Worm (Caenorhabditis elegans) whole organism, L1 larva: ENCODE data around the gene fask-1.

Experiments
- C04F5.9 ChIP-seq: sonication (generic microtip); optimal IDR thresholded peaks from 2 replicates; lab custom pipeline; 2016; ENCODE audit warnings: missing genetic modification characterization, missing compliant biosample characterization
- Y116A8C.19 ChIP-seq: sonication (generic microtip); optimal IDR thresholded peaks from 2 replicates; lab custom pipeline; 2016; ENCODE audit warnings: missing compliant biosample characterization, missing genetic modification characterization, borderline replicate concordance
- aly-2 ChIP-seq: fragments of 150-350 bp; optimal IDR thresholded peaks from 2 replicates; lab custom pipeline; 2014; ENCODE audit warnings: missing biosample characterization, missing genetic modification characterization
- blmp-1 ChIP-seq: fragments of 150-350 bp; optimal IDR thresholded peaks from 2 replicates; lab custom pipeline; 2014; ENCODE audit warnings: missing biosample characterization, missing genetic modification characterization
- ceh-82 ChIP-seq, 3 experiments: fragments of 150-350 bp in 1 of 3; sonication (generic microtip) in 2 of 3; optimal IDR thresholded peaks; 2 replicates each; lab custom pipeline; 2014 to 2017; ENCODE audit warnings: missing biosample characterization in 3 of 3, missing genetic modification characterization in 3 of 3
- ceh-90 ChIP-seq: sonication (generic microtip); optimal IDR thresholded peaks from 2 replicates; lab custom pipeline; 2016; ENCODE audit warnings: missing genetic modification characterization, missing compliant biosample characterization
- ces-1 ChIP-seq: fragments of 150-350 bp; optimal IDR thresholded peaks from 2 replicates; lab custom pipeline; 2014; ENCODE audit warnings: missing biosample characterization, missing genetic modification reagents, missing genetic modification characterization
- dpl-1 ChIP-seq, 3 experiments: fragments of 150-350 bp in 2 of 3; sonication (generic microtip) in 1 of 3; optimal IDR thresholded peaks; 2 replicates each; lab custom pipeline; 2014 to 2017; ENCODE audit warnings: missing biosample characterization in 3 of 3, missing genetic modification characterization in 3 of 3, missing genetic modification reagents in 3 of 3
- dsc-1 ChIP-seq: sonication (generic microtip); optimal IDR thresholded peaks from 2 replicates; lab custom pipeline; 2016; ENCODE audit warnings: mild to moderate bottlenecking, missing genetic modification characterization, missing compliant biosample characterization
- efl-1 ChIP-seq, 4 experiments: fragments of 150-350 bp; optimal IDR thresholded peaks in 3 of 4; peaks in 1 of 4; 1 replicate in 1 of 4; 2 replicates in 3 of 4; lab custom pipeline; 2014; ENCODE audit warnings: missing biosample characterization in 2 of 4, missing genetic modification characterization in 2 of 4, missing genetic modification reagents in 2 of 4
- egl-13 ChIP-seq: sonication (generic microtip); optimal IDR thresholded peaks from 2 replicates; lab custom pipeline; 2016; ENCODE audit warnings: missing genotype, missing genetic modification reagents, missing genetic modification characterization, missing compliant biosample characterization
- egl-27 ChIP-seq, 2 experiments: fragments of 150-350 bp in 1 of 2; sonication (generic microtip); optimal IDR thresholded peaks; 3 replicates each; lab custom pipeline; 2017 to 2018; ENCODE audit warnings: missing biosample characterization in 2 of 2, missing genetic modification characterization in 2 of 2, missing genetic modification reagents in 2 of 2
- elt-2 ChIP-seq: sonication (generic microtip); optimal IDR thresholded peaks from 2 replicates; lab custom pipeline; 2016; ENCODE audit warnings: missing genetic modification characterization, mild to moderate bottlenecking, inconsistent platforms, missing compliant biosample characterization, missing genetic modification reagents
- ets-5 ChIP-seq: fragments of 200-800 bp; sonication (Bioruptor generic); IDR thresholded peaks from 2 replicates; pipeline ENCODE4 v1.3.6; 2022; ENCODE audit warnings: missing genetic modification characterization, missing compliant biosample characterization
- fkh-10 ChIP-seq: sonication (generic microtip); optimal IDR thresholded peaks from 2 replicates; lab custom pipeline; 2017; ENCODE audit warnings: missing biosample characterization, missing genetic modification reagents, missing genetic modification characterization
- fkh-4 ChIP-seq: sonication (generic microtip); optimal IDR thresholded peaks from 2 replicates; lab custom pipeline; 2016; ENCODE audit warnings: missing compliant biosample characterization, missing genetic modification characterization, borderline replicate concordance
- grh-1 ChIP-seq: fragments of 200-800 bp; sonication (Bioruptor generic); IDR thresholded peaks from 2 replicates; pipeline ENCODE4 v1.3.6; 2022; ENCODE audit warnings: missing genetic modification reagents, missing genetic modification characterization, missing compliant biosample characterization
- hlh-4 ChIP-seq: sonication (generic microtip); optimal IDR thresholded peaks from 2 replicates; lab custom pipeline; 2016; ENCODE audit warnings: mild to moderate bottlenecking, missing genetic modification characterization, missing compliant biosample characterization
- isw-1 ChIP-seq: fragments of 200-800 bp; sonication (Bioruptor generic); IDR thresholded peaks from 2 replicates; pipeline ENCODE4 v1.3.6; 2022; ENCODE audit warnings: missing genetic modification characterization, missing compliant biosample characterization
- jun-1 ChIP-seq: fragments of 150-350 bp; optimal IDR thresholded peaks from 2 replicates; lab custom pipeline; 2014; ENCODE audit warnings: missing biosample characterization, missing genetic modification reagents, missing genetic modification characterization
- lin-35 ChIP-seq, 2 experiments: fragments of 150-350 bp; optimal IDR thresholded peaks; 2 replicates each; lab custom pipeline; 2014; ENCODE audit warnings: missing biosample characterization in 2 of 2, missing genetic modification characterization in 2 of 2, missing genetic modification reagents in 2 of 2
- lin-39 ChIP-seq: fragments of 150-350 bp; optimal IDR thresholded peaks from 2 replicates; lab custom pipeline; 2014; ENCODE audit warnings: missing biosample characterization, missing genetic modification reagents, missing genetic modification characterization
- mdl-1 ChIP-seq, 2 experiments: fragments of 150-350 bp; optimal IDR thresholded peaks; 2 replicates each; lab custom pipeline; 2014 to 2017; ENCODE audit warnings: missing biosample characterization in 2 of 2, missing genetic modification characterization in 2 of 2, inconsistent platforms in 1 of 2
- nhr-20 ChIP-seq: sonication (generic microtip); optimal IDR thresholded peaks from 2 replicates; lab custom pipeline; 2016; ENCODE audit warnings: mild to moderate bottlenecking, missing genetic modification characterization, missing compliant biosample characterization
- nhr-76 ChIP-seq: sonication (generic microtip); optimal IDR thresholded peaks from 2 replicates; lab custom pipeline; 2017; ENCODE audit warnings: missing biosample characterization, missing genetic modification characterization
- nhr-84 ChIP-seq: sonication (generic microtip); optimal IDR thresholded peaks from 2 replicates; lab custom pipeline; 2017; ENCODE audit warnings: missing biosample characterization, missing genetic modification characterization
- nhr-85 ChIP-seq: sonication (generic microtip); peaks from one replicate; lab custom pipeline; 2016; ENCODE audit warnings: missing genetic modification characterization, inconsistent platforms, missing compliant biosample characterization
- pqm-1 ChIP-seq: sonication (generic microtip); optimal IDR thresholded peaks from 3 replicates; lab custom pipeline; 2017; ENCODE audit warnings: missing biosample characterization, missing genetic modification characterization
- sptf-1 ChIP-seq: fragments of 150-350 bp; optimal IDR thresholded peaks from 2 replicates; lab custom pipeline; 2014; ENCODE audit warnings: missing biosample characterization, missing genetic modification characterization
- sup-37 ChIP-seq: fragments of 200-800 bp; sonication (Bioruptor generic); optimal IDR thresholded peaks from 2 replicates; lab custom pipeline; 2018; ENCODE audit warnings: mild to moderate bottlenecking, missing genetic modification characterization, missing compliant biosample characterization
- tlp-1 ChIP-seq: fragments of 150-350 bp; optimal IDR thresholded peaks from 2 replicates; lab custom pipeline; 2014; ENCODE audit warnings: missing biosample characterization, missing genetic modification characterization
- unc-130 ChIP-seq: fragments of 150-350 bp; optimal IDR thresholded peaks from 2 replicates; lab custom pipeline; 2017; ENCODE audit warnings: missing biosample characterization, missing genetic modification characterization, inconsistent platforms
- unc-62 ChIP-seq: fragments of 150-350 bp; optimal IDR thresholded peaks from 2 replicates; lab custom pipeline; 2014; ENCODE audit warnings: missing biosample characterization, missing genetic modification reagents, missing genetic modification characterization
- unc-98 ChIP-seq: fragments of 200-800 bp; sonication (Bioruptor generic); IDR thresholded peaks from 2 replicates; pipeline ENCODE4 v1.3.6; 2022; ENCODE audit warnings: missing genetic modification characterization, missing compliant biosample characterization
- vab-15 ChIP-seq: sonication (generic microtip); optimal IDR thresholded peaks from 2 replicates; lab custom pipeline; 2017; ENCODE audit warnings: missing genotype, mild to moderate bottlenecking, missing genetic modification characterization, missing compliant biosample characterization
- zip-4 ChIP-seq: fragments of 200-800 bp; sonication (Bioruptor generic); optimal IDR thresholded peaks from 2 replicates; lab custom pipeline; 2018; ENCODE audit warnings: mild to moderate bottlenecking, missing genetic modification characterization, moderate library complexity, missing compliant biosample characterization
- ztf-4 ChIP-seq: fragments of 150-350 bp; optimal IDR thresholded peaks from 2 replicates; lab custom pipeline; 2014; ENCODE audit warnings: missing biosample characterization, missing genetic modification characterization

fask-1 gene

ce11 chrIV:13100415-13100814 lies at the start of gene fask-1:
Gene fask-1, plus strand, starts transcription at chrIV:13100715.
- no peak for TF ChIP-seq fkh-4 (tag; lab: Kevin White, UChicago)
- no peak for TF ChIP-seq nhr-84
- TF ChIP-seq ets-5 (GFP tag; lab: Robert Waterston, UW): no peak
- no peak for TF ChIP-seq fkh-10
- TF ChIP-seq dsc-1: no peak
- no peak for TF ChIP-seq pqm-1 (tag; lab: Kevin White, UChicago)
- no peak for TF ChIP-seq nhr-76 (tag; lab: Kevin White, UChicago)
- no peak for TF ChIP-seq egl-27 (tag; optimal IDR thresholded peaks at IDR 0.05; lab: Kevin White, UChicago)

ce11 chrIV:13051073-13051472 lies 49.4 kb upstream of the fask-1 start, which contains the start of gene scl-11:
Gene scl-11, plus strand, starts transcription at chrIV:13051373.
- TF ChIP-seq nhr-85 (tag; lab: Kevin White, UChicago): no peak
- TF ChIP-seq vab-15 (tag; lab: Kevin White, UChicago): no peak
- no peak for TF ChIP-seq ztf-4
- TF ChIP-seq unc-98 (GFP tag; lab: Robert Waterston, UW): no peak
- TF ChIP-seq unc-130: no peak
- no peak for TF ChIP-seq unc-62 (GFP tag; lab: Kevin White, UChicago)
- TF ChIP-seq grh-1: no peak
- no peak for TF ChIP-seq isw-1 (GFP tag; lab: Robert Waterston, UW)
- TF ChIP-seq ets-5 (GFP tag; lab: Robert Waterston, UW): no peak
- TF ChIP-seq fkh-10: no peak
- TF ChIP-seq blmp-1 (tag; lab: Kevin White, UChicago): no peak
- TF ChIP-seq aly-2 (tag; lab: Kevin White, UChicago): no peak
- TF ChIP-seq C04F5.9: no peak
- no peak for TF ChIP-seq lin-35 (GFP tag; optimal IDR thresholded peaks at IDR 0.05; lab: Kevin White, UChicago)

- no peak for TF ChIP-seq efl-1 (optimal IDR thresholded peaks at IDR 0.05; lab: Kevin White, UChicago)
- peak in 1 of 2 experiments; percentile 17 for TF ChIP-seq efl-1 (GFP tag; optimal IDR thresholded peaks at IDR 0.05 in 1 of 2; lab: Kevin White, UChicago)
- no peak for TF ChIP-seq sptf-1 (tag; lab: Kevin White, UChicago)
Observed at ce11 chrIV:13052568-13052967, 47.9 kb upstream of the fask-1 start, which contains the start of gene F49E11.7. Gene F49E11.7, plus strand, starts transcription at chrIV:13052868.

ce11 chrIV:13056026-13056425 lies 44.5 kb upstream of the fask-1 start, which contains the start of gene scl-1:
Gene scl-1, plus strand, starts transcription at chrIV:13056326.
- TF ChIP-seq ceh-82 (tag; optimal IDR thresholded peaks at IDR 0.05; lab: Kevin White, UChicago) (no peak), Y116A8C.19 (tag; lab: Kevin White, UChicago) (no peak), ces-1 (no peak), ceh-90 (tag; lab: Kevin White, UChicago) (no peak), unc-98 (GFP tag; lab: Robert Waterston, UW) (no peak), dpl-1 (GFP tag; optimal IDR thresholded peaks at IDR 0.05; lab: Kevin White, UChicago) (no peak), hlh-4 (tag; lab: Kevin White, UChicago) (no peak), fkh-10 (no peak), ztf-4 (no peak), egl-13 (tag; lab: Kevin White, UChicago) (no peak), nhr-85 (tag; lab: Kevin White, UChicago) (no peak), sup-37 (GFP tag; lab: Kevin White, UChicago) (no peak), tlp-1 (no peak), nhr-76 (tag; lab: Kevin White, UChicago) (no peak), zip-4 (GFP tag; lab: Kevin White, UChicago) (no peak)
- TF ChIP-seq, all 84 proteins: peak for 0

- TF ChIP-seq elt-2 (tag; lab: Kevin White, UChicago): peak; percentile 99
- TF ChIP-seq tlp-1: peak; percentile 68
- TF ChIP-seq lin-39 (tag; lab: Kevin White, UChicago): no peak
- TF ChIP-seq lin-35 (GFP tag; optimal IDR thresholded peaks at IDR 0.05; lab: Kevin White, UChicago): peak in 1 of 2 experiments; percentile 36
- TF ChIP-seq nhr-76 (tag; lab: Kevin White, UChicago): no peak
- TF ChIP-seq ceh-90 (tag; lab: Kevin White, UChicago): no peak
- no peak for TF ChIP-seq nhr-20
- TF ChIP-seq jun-1 (tag; lab: Kevin White, UChicago): peak; percentile 80
- no peak for TF ChIP-seq efl-1 (optimal IDR thresholded peaks at IDR 0.05; lab: Kevin White, UChicago)
- peak in 1 of 2 experiments; percentile 35 for TF ChIP-seq efl-1 (GFP tag; optimal IDR thresholded peaks at IDR 0.05 in 1 of 2; lab: Kevin White, UChicago)
- TF ChIP-seq mdl-1 (tag; optimal IDR thresholded peaks at IDR 0.05; lab: Kevin White, UChicago): peak in 1 of 2 experiments; percentile 0
Observed at ce11 chrIV:13057418-13057817, 43.1 kb upstream of the fask-1 start, which contains the start of gene scl-2. Gene scl-2, plus strand, starts transcription at chrIV:13057710.
